Fruit fly (Drosophila melanogaster): ENCODE measurements around the gene fzo.
A peak's percentile ranks its signal among the peaks of the same experiment; 100 is the strongest.

fzo gene

dm6 chr3R:23189143-23189957 lies 14.5 kb downstream of the fzo start:
- no peak for TF ChIP-seq CG15710 (tag; optimal IDR thresholded peaks at IDR 0.05)
- TF ChIP-seq CG4496 (GFP tag; IDR thresholded peaks at IDR 0.05), result no peak
- no peak for TF ChIP-seq rn (GFP tag; IDR thresholded peaks at IDR 0.05)
- no peak for TF ChIP-seq CG9948 (tag; optimal IDR thresholded peaks at IDR 0.05)
- no peak for TF ChIP-seq CG13204 (GFP tag; optimal IDR thresholded peaks at IDR 0.05)
- no peak for TF ChIP-seq Ets98B (GFP tag; IDR thresholded peaks at IDR 0.05)
- no peak for TF ChIP-seq CG17806 (tag; optimal IDR thresholded peaks at IDR 0.05)
- TF ChIP-seq Snoo (tag; optimal IDR thresholded peaks at IDR 0.05), result no peak
- TF ChIP-seq CG8159 (tag; optimal IDR thresholded peaks at IDR 0.05), result no peak
- no peak for TF ChIP-seq Pif1A (GFP tag; optimal IDR thresholded peaks at IDR 0.05)
- no peak for TF ChIP-seq CG32121 (GFP tag; IDR thresholded peaks at IDR 0.05)
- TF ChIP-seq CG10348 (GFP tag; IDR thresholded peaks at IDR 0.05), result no peak
- TF ChIP-seq fd96Ca (GFP tag; IDR thresholded peaks at IDR 0.05), result no peak
- no peak for TF ChIP-seq EcR (GFP tag; optimal IDR thresholded peaks at IDR 0.05)
- no peak for TF ChIP-seq gl (tag; optimal IDR thresholded peaks at IDR 0.05)
- no peak for TF ChIP-seq CG12605 (GFP tag; IDR thresholded peaks at IDR 0.05)
- TF ChIP-seq CG34367 (tag; optimal IDR thresholded peaks at IDR 0.05), result no peak

DNA sequence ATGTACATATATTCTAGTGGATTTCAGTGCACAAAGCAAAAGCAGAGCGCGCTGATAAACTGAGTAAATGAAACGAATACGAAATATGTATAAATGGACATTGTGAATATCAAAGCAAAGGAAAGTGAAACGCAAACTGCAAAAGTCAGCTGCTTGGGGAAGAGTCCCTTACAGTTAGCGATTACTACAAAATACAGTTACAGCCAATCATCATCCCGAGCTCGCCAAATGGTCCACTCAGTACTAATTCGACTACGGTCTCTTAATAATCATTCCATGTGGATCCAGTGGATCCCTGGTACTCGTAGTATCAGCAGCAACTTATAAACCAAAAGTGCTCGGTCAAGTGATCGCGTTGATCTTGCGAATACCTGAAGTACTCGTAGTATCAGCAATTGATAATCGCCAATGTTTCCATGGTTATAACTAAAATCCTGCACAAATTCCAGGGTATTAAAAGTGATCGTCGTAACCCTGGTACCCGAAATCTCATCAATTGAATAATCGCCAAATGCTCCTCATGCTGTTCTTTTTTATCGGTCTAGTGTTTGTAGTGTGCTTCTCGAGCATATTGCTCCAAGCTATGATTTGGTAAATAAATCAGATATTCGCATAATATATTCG lies 22.0 kb downstream of the fzo start:
- TF ChIP-seq CG9948 (tag; optimal IDR thresholded peaks at IDR 0.05) (no peak), CG10348 (GFP tag; IDR thresholded peaks at IDR 0.05) (no peak), EcR (GFP tag; optimal IDR thresholded peaks at IDR 0.05) (no peak), CG8159 (tag; optimal IDR thresholded peaks at IDR 0.05) (no peak), CG14655 (GFP tag; optimal IDR thresholded peaks at IDR 0.05) (no peak), CG17806 (tag; optimal IDR thresholded peaks at IDR 0.05) (no peak), fd96Ca (GFP tag; IDR thresholded peaks at IDR 0.05) (no peak), rn (GFP tag; IDR thresholded peaks at IDR 0.05) (no peak), CG34367 (tag; optimal IDR thresholded peaks at IDR 0.05) (no peak), Pif1A (GFP tag; optimal IDR thresholded peaks at IDR 0.05) (no peak), CG15710 (tag; optimal IDR thresholded peaks at IDR 0.05) (no peak), CG8301 (tag; optimal IDR thresholded peaks at IDR 0.05) (no peak), CG32121 (GFP tag; IDR thresholded peaks at IDR 0.05) (no peak), Ets98B (GFP tag; IDR thresholded peaks at IDR 0.05) (no peak), CG13204 (GFP tag; optimal IDR thresholded peaks at IDR 0.05) (no peak), CG4496 (GFP tag; IDR thresholded peaks at IDR 0.05) (no peak), D1 (tag; optimal IDR thresholded peaks at IDR 0.05) (no peak), Pif1B (GFP tag; optimal IDR thresholded peaks at IDR 0.05) (no peak)

DNA sequence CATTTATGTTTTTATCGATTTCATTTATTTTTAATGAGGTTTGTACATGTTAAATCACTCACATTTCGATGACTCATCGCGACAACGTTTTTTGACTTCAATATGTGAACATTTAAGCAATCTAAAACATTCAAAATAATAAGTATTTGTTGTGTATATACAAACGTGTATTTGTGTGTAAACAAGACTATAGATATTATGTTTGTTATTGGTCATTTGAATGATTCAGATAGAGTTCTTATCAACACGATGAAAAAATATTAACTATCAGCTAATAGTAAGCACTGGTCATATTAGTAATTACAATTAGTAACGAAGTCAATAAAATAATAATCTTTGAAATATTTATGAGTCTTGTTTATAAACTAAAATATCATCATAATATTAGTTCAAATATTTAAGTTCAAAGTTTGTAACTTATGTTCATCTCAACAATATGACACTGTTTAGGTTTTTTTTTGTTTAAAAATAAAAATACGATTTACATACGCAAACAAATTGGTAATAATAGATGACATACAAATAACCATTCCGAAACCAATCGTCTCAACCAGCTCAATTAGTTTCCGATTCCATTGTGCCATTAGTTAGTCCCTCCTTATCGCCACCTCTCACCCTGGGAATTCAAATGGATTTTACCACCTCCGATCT lies 22.7 kb downstream of the fzo start:
- TF ChIP-seq CG8301 (tag; optimal IDR thresholded peaks at IDR 0.05) (peak; percentile 21), CG17806 (tag; optimal IDR thresholded peaks at IDR 0.05) (no peak)

dm6 chr3R:23179336-23179735 lies 24.5 kb downstream of the fzo start:
- TF ChIP-seq CG12605 (GFP tag; IDR thresholded peaks at IDR 0.05) (no peak), CG17806 (tag; optimal IDR thresholded peaks at IDR 0.05) (no peak), Pif1A (GFP tag; optimal IDR thresholded peaks at IDR 0.05) (no peak), fd96Ca (GFP tag; IDR thresholded peaks at IDR 0.05) (no peak), CG8301 (tag; optimal IDR thresholded peaks at IDR 0.05) (no peak), CG10348 (GFP tag; IDR thresholded peaks at IDR 0.05) (no peak)

DNA sequence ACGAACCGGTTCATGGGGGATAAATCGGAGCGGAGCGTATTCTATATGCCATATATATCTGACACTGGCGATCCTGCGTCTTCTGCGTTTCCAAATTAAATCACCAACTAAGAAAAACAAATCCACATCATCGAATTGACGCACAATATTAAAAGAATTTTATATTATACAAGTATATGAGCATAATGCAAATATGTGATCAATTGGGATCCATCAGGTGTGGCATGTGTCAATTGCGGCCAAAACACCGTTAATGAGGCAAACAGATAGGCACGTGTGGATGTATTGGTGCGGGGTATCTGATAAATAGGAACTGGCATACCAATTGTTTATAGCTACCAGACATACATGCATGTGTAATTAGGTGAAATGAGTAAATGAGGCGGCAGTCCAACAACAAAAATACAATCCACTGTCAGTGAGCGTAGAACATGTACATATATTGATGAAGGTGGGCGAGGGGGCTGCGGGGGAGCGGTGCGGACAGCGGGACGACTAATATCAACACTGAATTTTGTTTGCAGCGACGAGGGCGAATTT lies 25.7 kb downstream of the fzo start:
- TF ChIP-seq CG8159 (tag; optimal IDR thresholded peaks at IDR 0.05) (no peak), CG32121 (GFP tag; IDR thresholded peaks at IDR 0.05) (0 out of 2 replicates have a peak, but pooled peaks have one; percentile 8)

DNA sequence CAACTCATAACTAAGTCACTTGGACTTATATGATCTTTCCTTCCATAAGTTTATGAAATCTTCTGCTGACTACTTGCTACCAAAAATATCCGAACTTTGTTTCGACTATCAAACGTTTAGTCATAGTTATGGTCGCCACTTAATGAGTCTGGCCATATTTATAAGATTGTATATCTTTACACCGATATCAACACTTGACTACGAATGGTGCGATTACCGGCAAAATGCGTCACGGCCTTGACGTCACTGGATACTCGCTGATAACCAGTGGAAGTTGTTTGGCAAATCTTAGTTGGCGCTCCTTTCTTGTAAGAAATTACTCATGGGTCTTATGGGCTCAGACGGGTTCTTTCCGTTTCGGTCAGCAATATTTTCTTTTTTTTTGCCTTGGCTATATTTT lies 26.4 kb downstream of the fzo start:
- no peak for TF ChIP-seq Pif1B (GFP tag; optimal IDR thresholded peaks at IDR 0.05)
- TF ChIP-seq fd96Ca (GFP tag; IDR thresholded peaks at IDR 0.05), result no peak
- TF ChIP-seq CG17806 (tag; optimal IDR thresholded peaks at IDR 0.05), result no peak
- TF ChIP-seq CG14655 (GFP tag; optimal IDR thresholded peaks at IDR 0.05), result no peak
- TF ChIP-seq CG13204 (GFP tag; optimal IDR thresholded peaks at IDR 0.05), result no peak
- no peak for TF ChIP-seq Snoo (tag; optimal IDR thresholded peaks at IDR 0.05)
- TF ChIP-seq CG32121 (GFP tag; IDR thresholded peaks at IDR 0.05), result no peak
- no peak for TF ChIP-seq CG10348 (GFP tag; IDR thresholded peaks at IDR 0.05)
- no peak for TF ChIP-seq CG12605 (GFP tag; IDR thresholded peaks at IDR 0.05)
- no peak for TF ChIP-seq EcR (GFP tag; optimal IDR thresholded peaks at IDR 0.05)
- no peak for TF ChIP-seq Ets98B (GFP tag; IDR thresholded peaks at IDR 0.05)
- TF ChIP-seq D1 (tag; optimal IDR thresholded peaks at IDR 0.05), result no peak
- no peak for TF ChIP-seq rn (GFP tag; IDR thresholded peaks at IDR 0.05)
- no peak for TF ChIP-seq CG15710 (tag; optimal IDR thresholded peaks at IDR 0.05)
- no peak for TF ChIP-seq Pif1A (GFP tag; optimal IDR thresholded peaks at IDR 0.05)
- no peak for TF ChIP-seq CG8301 (tag; optimal IDR thresholded peaks at IDR 0.05)
- no peak for TF ChIP-seq CG4496 (GFP tag; IDR thresholded peaks at IDR 0.05)
- TF ChIP-seq gl (tag; optimal IDR thresholded peaks at IDR 0.05), result no peak
- TF ChIP-seq CG34367 (tag; optimal IDR thresholded peaks at IDR 0.05), result no peak
- TF ChIP-seq CG8159 (tag; optimal IDR thresholded peaks at IDR 0.05), result no peak

Data from whole organism, pupa.